Worm (Caenorhabditis elegans) whole organism, L2 larva: ENCODE measurements around the gene C35A5.4.

Experiments
- crh-2 ChIP-seq: sonication (generic microtip); optimal IDR thresholded peaks from 2 replicates; lab custom pipeline; 2017; ENCODE audit warnings: missing biosample characterization, missing genetic modification characterization
- dmd-4 ChIP-seq: sonication (generic microtip); optimal IDR thresholded peaks from 2 replicates; lab custom pipeline; 2017; ENCODE audit warnings: missing biosample characterization, missing genetic modification characterization
- nhr-12 ChIP-seq: fragments of 150-350 bp; optimal IDR thresholded peaks from 2 replicates; lab custom pipeline; 2014; ENCODE audit warnings: missing biosample characterization, missing genetic modification characterization
- nhr-237 ChIP-seq: fragments of 150-350 bp; optimal IDR thresholded peaks from 2 replicates; lab custom pipeline; 2014; ENCODE audit warnings: missing biosample characterization, missing genetic modification characterization

ce11 chrV:10467104-10467503 is 29.7 kb upstream of the C35A5.4 start:
- TF ChIP-seq nhr-12 (tag; lab: Kevin White, UChicago), result no peak
- TF ChIP-seq nhr-237, result no peak
- TF ChIP-seq dmd-4 (tag; lab: Kevin White, UChicago), result no peak
- TF ChIP-seq crh-2 (tag; lab: Kevin White, UChicago), result no peak
